Fruit fly (Drosophila melanogaster) whole organism, wandering third instar larva: Measurements from ENCODE around the gene CG12698.

Experiments used
- Abd-B ChIP-seq: fragments of >200 bp; optimal IDR thresholded peaks from 2 replicates; lab custom pipeline; 2017; ENCODE audit warnings: missing biosample characterization, missing genetic modification characterization
- CG32264 ChIP-seq: fragments of 200-800 bp; sonication (Bioruptor generic); optimal IDR thresholded peaks from 2 replicates; lab custom pipeline; 2016; ENCODE audit warnings: missing biosample characterization, missing genetic modification characterization
- CrebA ChIP-seq: fragments of 200-800 bp; sonication (Bioruptor generic); optimal IDR thresholded peaks from 2 replicates; lab custom pipeline; 2016; ENCODE audit warnings: missing biosample characterization, mild to moderate bottlenecking, missing genetic modification characterization, borderline replicate concordance
- Dif ChIP-seq: fragments of 200-275, 200-300 bp; sonication (Bioruptor generic); optimal IDR thresholded peaks from 2 replicates; lab custom pipeline; 2018; ENCODE audit warnings: missing biosample characterization, missing genetic modification characterization; ENCODE audit not compliant: partially characterized antibody
- HLH106 ChIP-seq: fragments of 200-800 bp; optimal IDR thresholded peaks from 3 replicates; lab custom pipeline; 2019; ENCODE audit warnings: missing biosample characterization, mild to moderate bottlenecking, missing genetic modification characterization, moderate library complexity
- Hnf4 ChIP-seq: fragments of 200-800 bp; sonication (Bioruptor generic); optimal IDR thresholded peaks from 2 replicates; lab custom pipeline; 2016; ENCODE audit warnings: missing biosample characterization, mild to moderate bottlenecking, missing genetic modification characterization
- Hr78 ChIP-seq: fragments of >200 bp; optimal IDR thresholded peaks from 2 replicates; lab custom pipeline; 2017; ENCODE audit warnings: missing biosample characterization, missing genetic modification characterization
- Hr83 ChIP-seq: fragments of 200-300 bp; sonication (Bioruptor generic); optimal IDR thresholded peaks from 2 replicates; lab custom pipeline; 2016; ENCODE audit warnings: missing biosample characterization, mild to moderate bottlenecking, missing genetic modification characterization, moderate library complexity; ENCODE audit not compliant: poor library complexity, severe bottlenecking
- Jra ChIP-seq: sonication (Bioruptor generic); optimal IDR thresholded peaks from 2 replicates; lab custom pipeline; 2016; ENCODE audit warnings: missing biosample characterization, missing genetic modification characterization
- Myc ChIP-seq: fragments of >200 bp; optimal IDR thresholded peaks from 2 replicates; lab custom pipeline; 2017
- N ChIP-seq: fragments of >200 bp; optimal IDR thresholded peaks from 2 replicates; lab custom pipeline; 2018; ENCODE audit warnings: missing biosample characterization, missing external identifiers, missing genetic modification characterization
- OdsH ChIP-seq: fragments of 200-800 bp; sonication (Bioruptor generic); optimal IDR thresholded peaks from 2 replicates; lab custom pipeline; 2016; ENCODE audit warnings: missing biosample characterization, mild to moderate bottlenecking, missing genetic modification characterization
- Rel ChIP-seq, 2 experiments: fragments of 200-800 bp; sonication (Bioruptor generic) in 1 of 2; optimal IDR thresholded peaks; 2 replicates in 1 of 2; 3 replicates in 1 of 2; lab custom pipeline; 2016 to 2019; ENCODE audit warnings: mild to moderate bottlenecking in 2 of 2, missing biosample characterization in 2 of 2, missing genetic modification characterization in 2 of 2, moderate library complexity in 1 of 2
- Sp1 ChIP-seq: fragments of 200-800 bp; sonication (Bioruptor generic); optimal IDR thresholded peaks from 3 replicates; lab custom pipeline; 2019; ENCODE audit warnings: missing biosample characterization, mild to moderate bottlenecking, missing genetic modification characterization, moderate library complexity
- br ChIP-seq: fragments of 200-800 bp; sonication (Bioruptor generic); optimal IDR thresholded peaks from 2 replicates; lab custom pipeline; 2016; ENCODE audit warnings: missing biosample characterization, missing genetic modification characterization
- brk ChIP-seq: fragments of 200-800 bp; sonication (Bioruptor generic); optimal IDR thresholded peaks from 2 replicates; lab custom pipeline; 2016; ENCODE audit warnings: missing biosample characterization, mild to moderate bottlenecking, missing genetic modification characterization
- dl ChIP-seq, 2 experiments: fragments of 175-275, 200-275 bp in 1 of 2; fragments of 200-275 bp in 1 of 2; sonication (Bioruptor generic); optimal IDR thresholded peaks; lab custom pipeline; 2018; ENCODE audit warnings: mild to moderate bottlenecking in 2 of 2, missing biosample characterization in 2 of 2, missing genetic modification characterization in 2 of 2, moderate library complexity in 2 of 2; ENCODE audit not compliant: partially characterized antibody in 2 of 2, insufficient read depth in 1 of 2
- dmrt93B ChIP-seq: fragments of 200-800 bp; sonication (Bioruptor generic); optimal IDR thresholded peaks from 2 replicates; lab custom pipeline; 2018; ENCODE audit warnings: missing biosample characterization, mild to moderate bottlenecking, missing genetic modification characterization
- dsf ChIP-seq: sonication (Bioruptor generic); optimal IDR thresholded peaks from 2 replicates; lab custom pipeline; 2016; ENCODE audit warnings: missing biosample characterization, missing genetic modification characterization, borderline replicate concordance
- ey ChIP-seq: fragments of 200-800 bp; sonication (Bioruptor generic); optimal IDR thresholded peaks from 2 replicates; lab custom pipeline; 2016; ENCODE audit warnings: missing biosample characterization, missing genetic modification characterization
- fru ChIP-seq: fragments of 200-800 bp; sonication (Bioruptor generic); optimal IDR thresholded peaks from 3 replicates; lab custom pipeline; 2016; ENCODE audit warnings: missing biosample characterization, mild to moderate bottlenecking, missing genetic modification characterization
- lola ChIP-seq: fragments of >200 bp; optimal IDR thresholded peaks from 2 replicates; lab custom pipeline; 2017; ENCODE audit warnings: missing biosample characterization, missing genetic modification characterization
- pan ChIP-seq: fragments of >200 bp; optimal IDR thresholded peaks from 2 replicates; lab custom pipeline; 2017
- psq ChIP-seq: fragments of 200-800 bp; sonication (Bioruptor generic); optimal IDR thresholded peaks from 3 replicates; lab custom pipeline; 2017; ENCODE audit warnings: missing biosample characterization, mild to moderate bottlenecking, missing genetic modification characterization, moderate library complexity
- sv ChIP-seq: fragments of 200-800 bp; sonication (Bioruptor generic); optimal IDR thresholded peaks from 3 replicates; lab custom pipeline; 2016; ENCODE audit warnings: missing biosample characterization, missing genetic modification characterization
- tai ChIP-seq: sonication (Bioruptor generic); optimal IDR thresholded peaks from 2 replicates; lab custom pipeline; 2016; ENCODE audit warnings: missing biosample characterization, missing genetic modification characterization
- usp ChIP-seq: fragments of >200 bp; optimal IDR thresholded peaks from 2 replicates; lab custom pipeline; 2017; ENCODE audit warnings: missing biosample characterization, missing genetic modification characterization
- woc ChIP-seq: sonication (Bioruptor generic); optimal IDR thresholded peaks from 2 replicates; lab custom pipeline; 2016; ENCODE audit warnings: missing biosample characterization, mild to moderate bottlenecking, missing genetic modification characterization

Gene CG12698

dm6 chrX:15989631-15990030 is 16.3 kb upstream of the CG12698 start:
- TF ChIP-seq HLH106 (tag; lab: Kevin White, UChicago) (no peak), usp (GFP tag; lab: Kevin White, UChicago) (no peak), CG32264 (GFP tag; lab: Kevin White, UChicago) (no peak), Jra (GFP tag; lab: Kevin White, UChicago) (no peak), pan (no peak), Hnf4 (GFP tag; lab: Kevin White, UChicago) (no peak), fru (GFP tag; lab: Kevin White, UChicago) (no peak)

DNA sequence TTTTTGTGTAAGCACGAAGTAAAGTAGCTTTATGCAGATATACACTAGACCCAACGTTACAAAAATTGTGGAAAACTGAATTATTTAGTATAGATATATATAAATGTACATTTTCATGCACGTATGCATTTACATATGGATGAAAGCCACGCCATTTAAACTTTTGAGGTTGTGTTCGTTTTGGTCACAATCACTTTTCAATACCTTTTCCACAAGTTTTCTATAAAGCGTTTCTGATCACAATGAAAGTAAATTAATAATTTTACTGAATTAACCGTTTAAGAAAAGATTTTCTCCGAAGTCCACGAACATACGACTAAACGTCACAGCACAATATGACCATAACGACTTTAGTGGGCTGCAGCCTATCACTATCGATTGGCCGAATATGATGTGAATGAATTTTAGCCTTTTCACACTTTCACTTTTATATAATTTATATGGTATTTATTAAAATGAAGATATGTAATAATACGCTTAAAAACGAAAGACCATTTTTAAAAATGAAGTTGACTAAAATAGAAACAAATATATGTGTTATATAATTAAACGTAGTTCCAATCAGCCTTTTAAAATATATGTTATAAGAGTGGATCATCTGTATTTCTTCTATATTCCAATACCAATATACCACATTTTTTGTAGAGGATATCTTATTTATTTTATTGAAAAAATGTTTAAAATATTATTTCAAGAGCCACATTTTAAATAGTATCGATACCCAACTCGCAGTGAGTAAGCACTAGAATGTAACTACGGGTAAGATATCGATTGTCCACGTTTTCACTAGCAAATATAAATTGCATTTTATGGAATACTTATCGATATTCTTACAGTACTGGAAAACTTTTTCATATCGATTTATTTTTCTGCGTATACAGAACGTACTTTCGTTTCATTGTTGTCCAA is 14.1 kb upstream of the CG12698 start, which contains the start of the genes CG46312, eIF5 and exd:
Gene CG46312, minus strand, starts transcription at position 357 of the 909 bp plus-strand sequence.
Gene eIF5, minus strand, starts transcription at position 357 of the 909 bp plus-strand sequence.
Gene exd, plus strand, starts transcription at position 851 of the 909 bp plus-strand sequence.
- no peak for TF ChIP-seq Hr78 (GFP tag; lab: Kevin White, UChicago)
- no peak for TF ChIP-seq Rel (GFP tag; optimal IDR thresholded peaks at IDR 0.05; lab: Kevin White, UChicago)
- TF ChIP-seq Rel (tag; optimal IDR thresholded peaks at IDR 0.05; lab: Kevin White, UChicago), result peak; percentile 18
- TF ChIP-seq HLH106 (tag; lab: Kevin White, UChicago), result peak; percentile 2

- no peak for TF ChIP-seq Hr78 (GFP tag; lab: Kevin White, UChicago)
- no peak for TF ChIP-seq Abd-B (GFP tag; lab: Kevin White, UChicago)
- TF ChIP-seq CG32264 (GFP tag; lab: Kevin White, UChicago), result no peak
- no peak for TF ChIP-seq CrebA (GFP tag; lab: Kevin White, UChicago)
- no peak for TF ChIP-seq Hnf4 (GFP tag; lab: Kevin White, UChicago)
- TF ChIP-seq OdsH (GFP tag; lab: Kevin White, UChicago), result no peak
- TF ChIP-seq usp (GFP tag; lab: Kevin White, UChicago), result no peak
- TF ChIP-seq sv (GFP tag; lab: Kevin White, UChicago), result no peak
- no peak for TF ChIP-seq br (GFP tag; lab: Kevin White, UChicago)
- no peak for TF ChIP-seq pan
- no peak for TF ChIP-seq lola (GFP tag; lab: Kevin White, UChicago)
- no peak for TF ChIP-seq N (GFP tag; lab: Kevin White, UChicago)
- no peak for TF ChIP-seq Sp1 (GFP tag; lab: Kevin White, UChicago)
Observed at dm6 chrX:15992527-15992897, 13.4 kb upstream of the CG12698 start.

DNA sequence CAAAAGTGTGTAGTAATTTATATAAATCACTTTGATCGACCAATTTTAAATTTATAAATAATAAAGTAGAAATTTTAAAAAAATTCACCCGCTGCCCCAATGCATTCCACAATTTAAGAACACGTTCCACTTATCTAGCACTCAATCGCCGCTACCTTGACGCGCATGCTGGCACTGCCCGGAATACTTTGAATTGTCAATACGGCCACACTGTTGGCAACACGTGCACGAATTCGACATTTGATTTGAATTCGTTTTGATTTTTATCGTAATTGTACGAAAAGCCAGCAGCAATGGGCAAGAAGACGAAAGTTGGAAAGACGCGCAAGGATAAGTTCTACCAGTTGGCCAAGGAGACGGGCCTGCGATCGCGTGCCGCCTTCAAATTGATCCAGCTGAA is 9.1 kb upstream of the CG12698 start, which contains the start of gene CG8939:
Gene CG8939, plus strand, starts transcription at position 186 of the 400 bp plus-strand sequence.
- TF ChIP-seq dsf (GFP tag; lab: Kevin White, UChicago), result no peak
- no peak for TF ChIP-seq tai (GFP tag; lab: Kevin White, UChicago)
- no peak for TF ChIP-seq HLH106 (tag; lab: Kevin White, UChicago)
- no peak for TF ChIP-seq brk
- TF ChIP-seq usp (GFP tag; lab: Kevin White, UChicago), result no peak
- TF ChIP-seq Myc (lab: Kevin White, UChicago), result peak; percentile 54
- TF ChIP-seq CrebA (GFP tag; lab: Kevin White, UChicago), result no peak
- TF ChIP-seq Sp1 (GFP tag; lab: Kevin White, UChicago), result no peak

DNA sequence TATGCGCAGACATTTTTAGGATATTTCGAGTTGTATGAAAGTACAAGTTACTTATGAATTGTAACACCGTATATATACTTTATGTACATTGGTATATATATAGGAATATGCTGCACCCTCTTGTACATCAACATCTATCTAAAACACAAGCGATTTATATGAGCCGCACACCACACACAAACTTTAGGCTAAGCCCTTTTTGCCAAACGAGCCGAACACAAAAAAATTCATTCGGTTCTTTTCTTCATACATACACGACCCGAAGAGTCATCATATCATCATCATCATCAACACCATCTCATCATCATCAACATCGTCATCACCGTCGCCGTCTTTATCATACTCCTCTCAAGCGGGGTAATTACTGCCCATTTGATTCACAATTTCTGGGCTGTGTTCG is 881 bp upstream of the CG12698 start:
- TF ChIP-seq Dif (GFP tag; lab: Kevin White, UChicago) (no peak), OdsH (GFP tag; lab: Kevin White, UChicago) (peak; percentile 5)

DNA sequence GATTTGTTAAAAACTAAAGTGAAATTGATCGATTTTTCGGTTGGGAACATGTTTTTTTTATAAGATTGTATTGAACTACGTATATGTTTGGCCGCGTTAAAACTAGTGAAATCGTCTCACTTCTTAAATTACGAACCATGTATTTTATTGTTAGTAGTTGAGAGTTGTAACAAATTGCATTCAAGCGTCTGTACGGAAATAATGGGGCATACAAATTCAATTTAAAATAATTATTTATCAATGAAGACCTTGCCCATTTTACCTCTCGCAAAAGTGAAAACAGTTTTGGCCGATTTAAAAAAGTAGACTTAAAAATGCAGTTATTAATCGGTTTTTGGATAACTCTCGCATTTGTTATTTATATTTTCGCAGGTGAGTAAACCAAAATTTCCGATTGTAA is 2.9 kb downstream of the CG12698 start, which contains the start of gene Muc14A:
Gene Muc14A, plus strand, starts transcription at position 301 of the 400 bp plus-strand sequence.
- TF ChIP-seq Hr83 (GFP tag; lab: Kevin White, UChicago) (no peak), sv (GFP tag; lab: Kevin White, UChicago) (no peak), woc (no peak), dl (GFP tag; optimal IDR thresholded peaks at IDR 0.05; lab: Kevin White, UChicago; ENCODE audit: insufficient read depth in 1 of 2, partially characterized antibody in 2 of 2) (no peak), dmrt93B (GFP tag; lab: Kevin White, UChicago) (no peak), Hnf4 (GFP tag; lab: Kevin White, UChicago) (no peak), psq (GFP tag; lab: Kevin White, UChicago) (no peak), lola (GFP tag; lab: Kevin White, UChicago) (no peak), CrebA (GFP tag; lab: Kevin White, UChicago) (no peak), brk (no peak), ey (no peak), tai (GFP tag; lab: Kevin White, UChicago) (no peak), Hr78 (GFP tag; lab: Kevin White, UChicago) (no peak)
